Worm (Caenorhabditis elegans) whole organism, L2 larva: ENCODE results near the gene R07C3.13.
"Not testable (repeated sequence)": the region's sequence is repeated elsewhere in the genome, so short reads cannot be mapped to it uniquely, and the experiment has no call there.

Experiments used
- C34F6.9 ChIP-seq: fragments of 150-350 bp; optimal IDR thresholded peaks from 2 replicates; lab custom pipeline; 2014; ENCODE audit warnings: missing biosample characterization, missing genetic modification characterization
- Y55F3AM.14 ChIP-seq: fragments of 200-800 bp; sonication (Bioruptor generic); optimal IDR thresholded peaks from 2 replicates; lab custom pipeline; 2018; ENCODE audit warnings: mild to moderate bottlenecking, missing genetic modification characterization, missing compliant biosample characterization
- alr-1 ChIP-seq: fragments of 150-350 bp; optimal IDR thresholded peaks from 2 replicates; lab custom pipeline; 2014; ENCODE audit warnings: missing biosample characterization, missing genetic modification characterization
- aly-2 ChIP-seq: fragments of 150-350 bp; optimal IDR thresholded peaks from 2 replicates; lab custom pipeline; 2014; ENCODE audit warnings: missing biosample characterization, missing genetic modification characterization
- ama-1 ChIP-seq: fragments of 150-350 bp; optimal IDR thresholded peaks from 2 replicates; lab custom pipeline; 2018; ENCODE audit warnings: inconsistent platforms
- blmp-1 ChIP-seq: sonication (generic microtip); optimal IDR thresholded peaks from 2 replicates; lab custom pipeline; 2017; ENCODE audit warnings: missing genetic modification characterization, mild to moderate bottlenecking, missing compliant biosample characterization, antibody characterized with exemption, moderate library complexity; ENCODE audit not compliant: insufficient read depth
- ceh-82 ChIP-seq: fragments of 150-350 bp; optimal IDR thresholded peaks from 2 replicates; lab custom pipeline; 2014; ENCODE audit warnings: missing biosample characterization, missing genetic modification characterization
- dmd-4 ChIP-seq: sonication (generic microtip); optimal IDR thresholded peaks from 2 replicates; lab custom pipeline; 2017; ENCODE audit warnings: missing biosample characterization, missing genetic modification characterization
- egl-27 ChIP-seq: sonication (generic microtip); optimal IDR thresholded peaks from 3 replicates; lab custom pipeline; 2017; ENCODE audit warnings: missing biosample characterization, missing genetic modification reagents, missing genetic modification characterization
- elt-1 ChIP-seq: fragments of 150-350 bp; optimal IDR thresholded peaks from 2 replicates; lab custom pipeline; 2014; ENCODE audit warnings: missing biosample characterization, missing genetic modification characterization
- elt-3 ChIP-seq: sonication (generic microtip); optimal IDR thresholded peaks from 2 replicates; lab custom pipeline; 2017; ENCODE audit warnings: missing biosample characterization, missing genetic modification characterization
- fos-1 ChIP-seq: fragments of 150-350 bp; optimal IDR thresholded peaks from 2 replicates; lab custom pipeline; 2014; ENCODE audit warnings: missing biosample characterization, missing genetic modification characterization
- lin-11 ChIP-seq: fragments of 150-350 bp; sonication (generic microtip); optimal IDR thresholded peaks from 2 replicates; lab custom pipeline; 2014; ENCODE audit warnings: missing biosample characterization, missing genetic modification characterization, inconsistent platforms, mixed read lengths
- lsy-2 ChIP-seq, 2 experiments: fragments of 150-350 bp in 1 of 2; sonication (generic microtip) in 1 of 2; optimal IDR thresholded peaks; 2 replicates each; lab custom pipeline; 2014 to 2017; ENCODE audit warnings: missing biosample characterization in 2 of 2, missing genetic modification characterization in 2 of 2
- mab-5 ChIP-seq: fragments of 150-350 bp; optimal IDR thresholded peaks from 2 replicates; lab custom pipeline; 2014; ENCODE audit warnings: missing biosample characterization, missing genetic modification characterization
- mbf-1 ChIP-seq: sonication (generic microtip); optimal IDR thresholded peaks from 2 replicates; lab custom pipeline; 2017; ENCODE audit warnings: missing biosample characterization, missing genetic modification characterization
- mdl-1 ChIP-seq, 2 experiments: fragments of 150-350 bp in 1 of 2; sonication (generic microtip) in 1 of 2; optimal IDR thresholded peaks; 2 replicates each; lab custom pipeline; 2017; ENCODE audit warnings: missing biosample characterization in 2 of 2, missing genetic modification characterization in 2 of 2
- nhr-10 ChIP-seq: sonication (generic microtip); optimal IDR thresholded peaks from 2 replicates; lab custom pipeline; 2017; ENCODE audit warnings: missing biosample characterization, missing genetic modification characterization
- nhr-11 ChIP-seq: fragments of 150-350 bp; optimal IDR thresholded peaks from 2 replicates; lab custom pipeline; 2014; ENCODE audit warnings: missing biosample characterization, missing genetic modification characterization
- nhr-129 ChIP-seq: fragments of 150-350 bp; optimal IDR thresholded peaks from 2 replicates; lab custom pipeline; 2014; ENCODE audit warnings: missing biosample characterization, missing genetic modification characterization
- nhr-21 ChIP-seq: fragments of 150-350 bp; optimal IDR thresholded peaks from 2 replicates; lab custom pipeline; 2014; ENCODE audit warnings: missing biosample characterization, missing genetic modification characterization
- nhr-23 ChIP-seq: fragments of 150-350 bp; optimal IDR thresholded peaks from 2 replicates; lab custom pipeline; 2014; ENCODE audit warnings: missing biosample characterization, missing genetic modification reagents, missing genetic modification characterization
- nhr-77 ChIP-seq: fragments of 150-350 bp; optimal IDR thresholded peaks from 2 replicates; lab custom pipeline; 2014; ENCODE audit warnings: missing biosample characterization, missing genetic modification characterization
- peb-1 ChIP-seq: fragments of 150-350 bp; optimal IDR thresholded peaks from 2 replicates; lab custom pipeline; 2014; ENCODE audit warnings: missing biosample characterization, missing genetic modification characterization
- sem-4 ChIP-seq: fragments of 150-350 bp; optimal IDR thresholded peaks from 2 replicates; lab custom pipeline; 2014; ENCODE audit warnings: missing biosample characterization, missing genetic modification reagents, missing genetic modification characterization
- sma-3 ChIP-seq: sonication (generic microtip); optimal IDR thresholded peaks from 2 replicates; lab custom pipeline; 2016; ENCODE audit warnings: missing genetic modification reagents, missing genetic modification characterization, missing compliant biosample characterization
- sma-9 ChIP-seq, 2 experiments: fragments of 150-350 bp in 1 of 2; sonication (generic microtip) in 1 of 2; optimal IDR thresholded peaks; 2 replicates each; lab custom pipeline; 2014 to 2016; ENCODE audit warnings: missing genetic modification characterization in 2 of 2, mild to moderate bottlenecking in 1 of 2, missing biosample characterization in 1 of 2, missing compliant biosample characterization in 1 of 2, missing genetic modification reagents in 1 of 2, moderate library complexity in 1 of 2
- snpc-4 ChIP-seq: fragments of 150-350 bp; optimal IDR thresholded peaks from 2 replicates; lab custom pipeline; 2014; ENCODE audit warnings: missing biosample characterization, missing genetic modification characterization
- unc-55 ChIP-seq: fragments of 150-350 bp; sonication (generic microtip); optimal IDR thresholded peaks from 3 replicates; lab custom pipeline; 2014; ENCODE audit warnings: missing biosample characterization, missing genetic modification reagents, missing genetic modification characterization
- unc-62 ChIP-seq: fragments of 150-350 bp; optimal IDR thresholded peaks from 2 replicates; lab custom pipeline; 2014; ENCODE audit warnings: missing biosample characterization, missing genetic modification reagents, missing genetic modification characterization
- zag-1 ChIP-seq: fragments of 150-350 bp; optimal IDR thresholded peaks from 2 replicates; lab custom pipeline; 2014; ENCODE audit warnings: missing biosample characterization, missing genetic modification characterization
- ztf-4 ChIP-seq: fragments of 150-350 bp; optimal IDR thresholded peaks from 2 replicates; lab custom pipeline; 2014; ENCODE audit warnings: missing biosample characterization, missing genetic modification characterization

Gene R07C3.13

DNA sequence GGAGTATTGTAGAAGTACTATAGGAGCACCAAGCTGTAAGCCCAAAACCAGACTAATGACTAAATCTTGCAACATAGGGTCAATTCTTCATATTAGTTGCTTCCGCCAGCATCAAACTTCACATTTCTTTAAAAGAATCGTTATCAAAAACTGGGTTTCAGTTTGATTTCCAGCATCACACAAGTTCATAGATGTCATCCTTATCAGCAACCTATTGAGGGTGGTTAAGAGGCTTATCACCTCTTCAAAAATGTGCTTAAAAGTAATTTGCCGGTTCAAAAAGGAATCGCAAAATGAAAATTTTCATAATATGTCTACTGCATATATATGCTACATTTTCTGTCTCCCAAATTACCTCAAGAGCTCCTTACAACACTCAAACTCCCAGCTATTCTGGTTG lies 16.5 kb upstream of the R07C3.13 start, which contains the start of gene clec-43:
Gene clec-43, plus strand, starts transcription at position 294 of the 400 bp plus-strand sequence.
- no peak for TF ChIP-seq nhr-77 (tag; lab: Kevin White, UChicago)
- no peak for TF ChIP-seq snpc-4
- TF ChIP-seq fos-1 (tag; lab: Kevin White, UChicago): peak; percentile 71
- TF ChIP-seq ztf-4 (tag; lab: Kevin White, UChicago): no peak
- no peak for TF ChIP-seq Y55F3AM.14
- no peak for TF ChIP-seq nhr-11 (tag; lab: Kevin White, UChicago)
- TF ChIP-seq, all 48 proteins: peak for 1

- no peak for TF ChIP-seq ama-1 (lab: Kevin White, UChicago)
- no peak for TF ChIP-seq aly-2 (tag; lab: Kevin White, UChicago)
- TF ChIP-seq sem-4: no peak
- TF ChIP-seq fos-1 (tag; lab: Kevin White, UChicago): no peak
- TF ChIP-seq mab-5: no peak
- no peak for TF ChIP-seq lin-11 (tag; lab: Kevin White, UChicago)
- no peak for TF ChIP-seq C34F6.9 (tag; lab: Kevin White, UChicago)
- TF ChIP-seq elt-3 (tag; lab: Kevin White, UChicago): no peak
- TF ChIP-seq nhr-23 (tag; lab: Kevin White, UChicago): no peak
- TF ChIP-seq snpc-4: no peak
- TF ChIP-seq unc-55 (GFP tag; lab: Kevin White, UChicago): no peak
- no peak for TF ChIP-seq unc-62
- TF ChIP-seq sma-3 (GFP tag; lab: Kevin White, UChicago): no peak
- no peak for TF ChIP-seq nhr-11 (tag; lab: Kevin White, UChicago)
- TF ChIP-seq egl-27 (tag; lab: Kevin White, UChicago): no peak
- no peak for TF ChIP-seq nhr-129 (tag; lab: Kevin White, UChicago)
- no peak for TF ChIP-seq nhr-21 (tag; lab: Kevin White, UChicago)
These were observed 13.5 kb upstream of the R07C3.13 start, which contains the start of gene fbxc-36 for ce11 chrII:940779-941178. Gene fbxc-36, plus strand, starts transcription at chrII:940983.

DNA sequence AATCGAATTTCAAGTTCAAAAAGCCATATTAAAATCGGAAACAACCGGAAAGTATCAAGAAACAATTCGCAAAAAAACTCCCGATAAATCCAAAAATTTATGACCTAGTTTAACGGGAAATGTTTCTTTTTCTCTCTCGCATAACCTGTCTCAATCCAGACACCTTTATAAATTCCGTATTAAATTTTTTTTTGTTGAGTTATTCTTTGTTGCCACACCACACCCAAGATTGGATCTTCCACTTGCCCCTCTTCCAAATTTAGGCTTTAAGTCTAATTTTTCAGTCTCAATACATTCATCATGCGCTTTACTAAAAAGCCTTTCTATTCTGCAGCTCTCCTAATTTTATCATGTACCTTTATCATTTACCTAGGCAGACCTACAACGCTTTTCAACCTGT lies 11.3 kb upstream of the R07C3.13 start, which contains the start of gene R07C3.3:
Gene R07C3.3, plus strand, starts transcription at position 301 of the 400 bp plus-strand sequence.
- TF ChIP-seq blmp-1 (tag; lab: Kevin White, UChicago): no peak
- no peak for TF ChIP-seq ama-1 (lab: Kevin White, UChicago)
- no peak for TF ChIP-seq zag-1 (tag; lab: Kevin White, UChicago)
- no peak for TF ChIP-seq mdl-1 (tag; optimal IDR thresholded peaks at IDR 0.05; lab: Kevin White, UChicago)
- no peak for TF ChIP-seq sem-4
- TF ChIP-seq peb-1 (tag; lab: Kevin White, UChicago): no peak
- TF ChIP-seq ztf-4 (tag; lab: Kevin White, UChicago): no peak
- no peak for TF ChIP-seq sma-3 (GFP tag; lab: Kevin White, UChicago)
- no peak for TF ChIP-seq nhr-77 (tag; lab: Kevin White, UChicago)
- no peak for TF ChIP-seq nhr-21 (tag; lab: Kevin White, UChicago)
- TF ChIP-seq elt-1 (tag; lab: Kevin White, UChicago): no peak
- no peak for TF ChIP-seq dmd-4
- no peak for TF ChIP-seq ceh-82 (tag; lab: Kevin White, UChicago)
- no peak for TF ChIP-seq alr-1 (tag; lab: Kevin White, UChicago)
- TF ChIP-seq mbf-1 (tag; lab: Kevin White, UChicago): no peak
- no peak for TF ChIP-seq nhr-10 (tag; lab: Kevin White, UChicago)

DNA sequence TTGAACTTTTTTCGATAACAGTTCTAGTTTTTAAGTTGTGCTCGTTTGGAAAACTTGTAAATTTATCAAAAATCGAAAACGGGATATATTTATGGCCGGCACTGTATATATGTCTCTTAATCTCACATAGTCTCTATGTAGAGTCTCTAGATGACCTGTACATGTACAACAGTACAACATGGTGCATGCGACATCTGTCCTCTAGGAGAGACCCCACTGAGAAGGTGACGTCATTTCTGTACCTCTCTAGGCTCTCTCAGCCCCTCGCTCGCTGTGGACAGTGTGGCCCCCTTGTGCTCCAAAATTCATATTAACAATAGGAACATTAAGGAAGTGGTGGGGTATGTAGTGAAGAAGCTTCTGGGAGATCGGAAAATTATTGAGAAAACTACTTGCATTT lies 10.0 kb upstream of the R07C3.13 start:
- no peak for TF ChIP-seq sma-9 (GFP tag; optimal IDR thresholded peaks at IDR 0.05; lab: Kevin White, UChicago)
- TF ChIP-seq sma-9 (tag; optimal IDR thresholded peaks at IDR 0.05; lab: Kevin White, UChicago): no peak
- TF ChIP-seq lsy-2 (tag; optimal IDR thresholded peaks at IDR 0.05; lab: Kevin White, UChicago): no peak
- no peak for TF ChIP-seq C34F6.9 (tag; lab: Kevin White, UChicago)

- TF ChIP-seq ama-1 (lab: Kevin White, UChicago): no peak
These were observed 5.5 kb upstream of the R07C3.13 start, which contains the start of gene acs-15 for ce11 chrII:932718-933117. Gene acs-15, plus strand, starts transcription at chrII:933018.

ce11 chrII:930871-931270 lies 3.6 kb upstream of the R07C3.13 start, which contains the start of gene fbxc-34:
Gene fbxc-34, plus strand, starts transcription at chrII:931171.
- not testable (repeated sequence) for TF ChIP-seq blmp-1 (tag; lab: Kevin White, UChicago); ama-1 (lab: Kevin White, UChicago); Y55F3AM.14
